Worm (Caenorhabditis elegans): ENCODE measurements around the gene D2007.1.
A peak's percentile ranks its signal among the peaks of the same experiment; 100 is the strongest.

Gene D2007.1

DNA sequence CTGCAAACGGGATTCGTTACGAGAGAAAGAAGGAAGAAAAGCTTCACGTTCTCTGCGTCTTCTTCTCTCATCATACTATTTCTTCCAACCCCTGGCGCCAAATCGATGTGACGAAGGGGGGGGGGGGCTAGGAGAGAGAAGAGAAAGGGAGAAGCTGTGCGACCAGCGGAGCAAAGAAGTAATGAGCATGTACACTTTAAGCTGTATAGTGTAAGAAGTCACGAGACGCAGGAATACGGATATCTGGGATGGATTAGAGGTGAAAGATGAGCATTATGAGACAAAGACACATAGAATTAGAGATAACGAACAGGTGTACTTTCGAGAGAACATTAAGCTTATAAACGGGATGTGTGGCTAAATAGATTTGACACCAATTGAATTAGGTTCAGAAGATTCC lies 46.5 kb downstream of the D2007.1 start (continued):
- TF ChIP-seq lsy-2 (tag; optimal IDR thresholded peaks at IDR 0.05), result peak in 1 of 2 experiments; percentile 46

DNA sequence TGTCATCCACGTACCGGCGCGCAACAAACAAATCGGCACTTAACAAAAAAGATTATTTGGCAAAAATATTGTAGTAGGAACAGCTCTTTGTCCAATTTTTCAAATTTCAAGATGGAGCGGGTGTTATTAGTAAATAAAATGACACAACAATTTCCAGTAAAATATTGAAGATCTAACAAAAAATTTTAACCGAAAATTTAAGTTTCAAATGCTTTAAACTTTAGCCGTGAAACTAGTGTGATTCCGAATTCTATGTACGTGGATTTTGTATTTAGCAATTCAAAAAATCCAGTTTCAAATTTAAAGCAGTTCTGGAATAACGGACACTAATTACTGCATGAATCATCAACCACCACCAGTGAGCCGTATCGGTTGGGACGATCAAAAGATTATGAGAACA lies 47.5 kb downstream of the D2007.1 start, which contains the start of gene snb-5:
Gene snb-5, plus strand, starts transcription at position 301 of the 400 bp plus-strand sequence.
- TF ChIP-seq zip-2 (tag; optimal IDR thresholded peaks at IDR 0.05) (no peak), nhr-111 (GFP tag; optimal IDR thresholded peaks at IDR 0.05) (no peak), ama-1 (optimal IDR thresholded peaks at IDR 0.05) (no peak), ceh-32 (tag; optimal IDR thresholded peaks at IDR 0.05; ENCODE audit: poor library complexity) (no peak), nhr-10 (tag; optimal IDR thresholded peaks at IDR 0.05) (no peak)

Data from whole organism, L4 larva.